Fruit fly (Drosophila melanogaster) whole organism, pupa: Measurements from ENCODE around the gene alt.

Experiments
- CG10348 ChIP-seq: fragments of 200-800 bp; sonication (Bioruptor generic); IDR thresholded peaks from 2 replicates; pipeline ENCODE4 v1.3.6; 2022; ENCODE audit warnings: missing biosample characterization, missing genetic modification characterization
- CG12605 ChIP-seq: fragments of 200-800 bp; sonication (Bioruptor generic); IDR thresholded peaks from 2 replicates; pipeline ENCODE4 v1.3.6; 2022; ENCODE audit warnings: missing biosample characterization, missing genetic modification characterization
- CG13204 ChIP-seq: fragments of 200-800 bp; sonication (Bioruptor generic); optimal IDR thresholded peaks from 2 replicates; lab custom pipeline; 2018; ENCODE audit warnings: missing biosample characterization, mild to moderate bottlenecking, missing genetic modification characterization, moderate library complexity
- CG14655 ChIP-seq: fragments of 200-800 bp; sonication (Bioruptor generic); optimal IDR thresholded peaks from 3 replicates; lab custom pipeline; 2017; ENCODE audit warnings: mild to moderate bottlenecking, missing biosample characterization, missing genetic modification reagents, missing genetic modification characterization
- CG15710 ChIP-seq: fragments of 200-800 bp; sonication (Bioruptor generic); optimal IDR thresholded peaks from 2 replicates; lab custom pipeline; 2018; ENCODE audit warnings: missing biosample characterization, mild to moderate bottlenecking, missing genetic modification characterization, moderate library complexity
- CG17806 ChIP-seq: fragments of 200-800 bp; sonication (Bioruptor generic); optimal IDR thresholded peaks from 2 replicates; lab custom pipeline; 2018; ENCODE audit warnings: missing biosample characterization, mild to moderate bottlenecking, missing genetic modification characterization, moderate library complexity
- CG32121 ChIP-seq: fragments of 200-800 bp; sonication (Bioruptor generic); IDR thresholded peaks from 2 replicates; pipeline ENCODE4 v1.3.6; 2022; ENCODE audit warnings: missing biosample characterization, missing genetic modification characterization
- CG34367 ChIP-seq: fragments of 200-800 bp; sonication (Bioruptor generic); optimal IDR thresholded peaks from 2 replicates; lab custom pipeline; 2018; ENCODE audit warnings: missing biosample characterization, mild to moderate bottlenecking, missing genetic modification characterization
- CG4496 ChIP-seq: fragments of 200-800 bp; sonication (Bioruptor generic); IDR thresholded peaks from 3 replicates; pipeline ENCODE4 v1.3.6; 2022; ENCODE audit warnings: missing biosample characterization, missing genetic modification characterization
- CG8159 ChIP-seq: fragments of 200-800 bp; sonication (Bioruptor generic); optimal IDR thresholded peaks from 3 replicates; lab custom pipeline; 2018; ENCODE audit warnings: missing biosample characterization, mild to moderate bottlenecking, missing genetic modification characterization, moderate library complexity
- CG8301 ChIP-seq: fragments of 200-800 bp; sonication (Bioruptor generic); optimal IDR thresholded peaks from 2 replicates; lab custom pipeline; 2018; ENCODE audit warnings: missing biosample characterization, mild to moderate bottlenecking, missing genetic modification characterization
- CG9948 ChIP-seq: fragments of 200-800 bp; sonication (Bioruptor generic); optimal IDR thresholded peaks from 2 replicates; lab custom pipeline; 2018; ENCODE audit warnings: missing biosample characterization, mild to moderate bottlenecking, missing genetic modification characterization, moderate library complexity
- D1 ChIP-seq: fragments of 200-800 bp; sonication (Bioruptor generic); optimal IDR thresholded peaks from 2 replicates; lab custom pipeline; 2018; ENCODE audit warnings: missing biosample characterization, mild to moderate bottlenecking, missing genetic modification characterization, moderate library complexity
- EcR ChIP-seq: fragments of 200-800 bp; sonication (Bioruptor generic); optimal IDR thresholded peaks from 3 replicates; lab custom pipeline; 2019; ENCODE audit warnings: missing biosample characterization, missing genetic modification characterization, mild to moderate bottlenecking, moderate library complexity, missing genetic modification reagents
- Ets98B ChIP-seq: fragments of 200-800 bp; sonication (Bioruptor generic); IDR thresholded peaks from 2 replicates; pipeline ENCODE4 v1.3.6; 2022; ENCODE audit warnings: missing biosample characterization, missing genetic modification characterization
- Pif1A ChIP-seq: fragments of 200-800 bp; sonication (Bioruptor generic); optimal IDR thresholded peaks from 3 replicates; lab custom pipeline; 2016; ENCODE audit warnings: missing biosample characterization, missing genetic modification characterization
- Pif1B ChIP-seq: fragments of 200-800 bp; sonication (Bioruptor generic); optimal IDR thresholded peaks from 3 replicates; lab custom pipeline; 2016; ENCODE audit warnings: missing biosample characterization, missing genetic modification characterization
- Snoo ChIP-seq: fragments of 200-800 bp; sonication (Bioruptor generic); optimal IDR thresholded peaks from 3 replicates; lab custom pipeline; 2017; ENCODE audit warnings: missing biosample characterization, mild to moderate bottlenecking, missing genetic modification characterization, inconsistent platforms
- fd96Ca ChIP-seq: fragments of 200-800 bp; sonication (Bioruptor generic); IDR thresholded peaks from 3 replicates; pipeline ENCODE4 v1.3.6; 2022; ENCODE audit warnings: missing biosample characterization, missing genetic modification characterization
- gl ChIP-seq: fragments of 200-800 bp; sonication (Bioruptor generic); optimal IDR thresholded peaks from 2 replicates; lab custom pipeline; 2018; ENCODE audit warnings: missing biosample characterization, mild to moderate bottlenecking, missing genetic modification characterization
- rn ChIP-seq: fragments of 200-800 bp; sonication (Bioruptor generic); IDR thresholded peaks from 2 replicates; pipeline ENCODE4 v1.3.6; 2022; ENCODE audit warnings: missing biosample characterization, missing genetic modification characterization

alt gene

DNA sequence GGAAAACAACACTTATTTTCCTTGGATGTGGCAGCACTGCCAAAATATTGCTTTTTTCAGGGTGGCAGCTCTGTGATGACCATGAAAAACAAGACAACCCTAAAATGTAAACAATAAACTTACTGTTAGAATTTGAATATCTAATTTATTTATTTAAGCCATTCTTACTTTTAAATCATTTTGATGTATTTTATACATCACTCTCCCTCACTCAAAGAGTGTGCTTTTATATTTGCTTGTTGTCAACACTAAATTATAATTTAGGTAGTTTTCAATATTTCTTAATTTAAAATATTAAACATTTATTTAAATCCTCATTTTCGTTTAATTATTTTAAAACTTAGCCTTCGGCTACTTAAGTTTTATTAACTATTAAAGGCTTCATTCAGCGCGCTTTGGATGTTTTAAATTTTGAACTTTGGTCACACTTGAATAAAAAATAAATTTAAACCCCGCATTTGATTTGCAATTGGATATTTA, 11.4 kb downstream of the alt start, which contains the start of the genes CG7523 and Mps1:
CG7523 (minus strand) TSS at position 39 of the 480 bp plus-strand sequence.
Mps1 (plus strand) TSS at position 415 of the 480 bp plus-strand sequence.
- TF ChIP-seq CG12605 (GFP tag; lab: Robert Waterston, UW): no peak
- no peak for TF ChIP-seq Ets98B (GFP tag; lab: Robert Waterston, UW)
- no peak for TF ChIP-seq CG17806 (tag; lab: Kevin White, UChicago)
- TF ChIP-seq EcR (GFP tag; lab: Kevin White, UChicago): no peak
- no peak; the same call in 2 of the 3 replicates for TF ChIP-seq CG4496
- TF ChIP-seq D1: no peak
- TF ChIP-seq CG10348 (GFP tag; lab: Robert Waterston, UW): no peak

DNA sequence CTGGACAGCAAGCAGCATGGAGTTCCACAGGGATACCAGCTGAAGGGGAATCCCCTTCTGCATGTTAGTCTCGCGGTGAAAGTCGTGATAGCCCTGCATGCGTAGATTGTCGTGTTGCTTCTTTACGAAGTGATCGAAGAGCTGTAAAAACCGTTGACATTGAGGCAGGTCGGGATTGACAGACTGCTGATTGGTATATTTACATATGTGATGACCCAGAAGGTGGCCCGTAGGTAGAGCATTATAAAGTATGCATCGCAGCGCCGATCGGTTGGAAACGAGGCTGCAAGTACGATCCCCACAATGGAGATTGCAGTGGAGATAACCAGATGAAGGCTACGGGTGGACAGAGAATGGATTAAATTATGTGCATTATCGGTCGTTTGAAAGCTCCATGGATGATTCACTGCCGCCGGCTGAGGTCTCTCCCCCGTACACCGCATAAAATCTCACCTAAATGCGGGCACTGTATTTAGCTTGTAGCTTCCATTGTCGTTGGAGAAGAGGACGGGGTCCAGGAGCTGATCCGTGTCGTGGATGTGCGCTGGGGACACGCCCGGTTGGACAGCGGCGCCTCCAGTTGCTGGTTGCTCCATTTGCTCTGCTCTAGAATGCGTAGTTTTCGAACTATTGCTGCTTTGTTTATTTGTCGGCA, 12.0 kb downstream of the alt start:
- TF ChIP-seq EcR (GFP tag; lab: Kevin White, UChicago): peak; percentile 53
- no peak for TF ChIP-seq CG14655 (GFP tag; lab: Kevin White, UChicago)

dm6 chr3R:17667987-17668386, 14.3 kb downstream of the alt start:
- TF ChIP-seq fd96Ca (GFP tag; lab: Robert Waterston, UW): no peak
- no peak for TF ChIP-seq Snoo (tag; lab: Kevin White, UChicago)
- TF ChIP-seq D1: no peak
- no peak for TF ChIP-seq CG8301 (tag; lab: Kevin White, UChicago)
- TF ChIP-seq CG10348 (GFP tag; lab: Robert Waterston, UW): no peak
- TF ChIP-seq CG4496: no peak
- TF ChIP-seq Pif1B (GFP tag; lab: Kevin White, UChicago): no peak
- no peak for TF ChIP-seq CG12605 (GFP tag; lab: Robert Waterston, UW)
- TF ChIP-seq CG8159 (tag; lab: Kevin White, UChicago): no peak
- no peak for TF ChIP-seq EcR (GFP tag; lab: Kevin White, UChicago)
- no peak for TF ChIP-seq CG9948 (tag; lab: Kevin White, UChicago)
- TF ChIP-seq CG17806 (tag; lab: Kevin White, UChicago): no peak
- TF ChIP-seq CG15710 (tag; lab: Kevin White, UChicago): no peak
- no peak for TF ChIP-seq rn (GFP tag; lab: Robert Waterston, UW)
- no peak for TF ChIP-seq Ets98B (GFP tag; lab: Robert Waterston, UW)
- no peak for TF ChIP-seq CG32121 (GFP tag; lab: Robert Waterston, UW)
- no peak for TF ChIP-seq CG14655 (GFP tag; lab: Kevin White, UChicago)
- TF ChIP-seq CG34367 (tag; lab: Kevin White, UChicago): no peak
- no peak for TF ChIP-seq gl (tag; lab: Kevin White, UChicago)
- no peak for TF ChIP-seq CG13204 (GFP tag; lab: Kevin White, UChicago)

DNA sequence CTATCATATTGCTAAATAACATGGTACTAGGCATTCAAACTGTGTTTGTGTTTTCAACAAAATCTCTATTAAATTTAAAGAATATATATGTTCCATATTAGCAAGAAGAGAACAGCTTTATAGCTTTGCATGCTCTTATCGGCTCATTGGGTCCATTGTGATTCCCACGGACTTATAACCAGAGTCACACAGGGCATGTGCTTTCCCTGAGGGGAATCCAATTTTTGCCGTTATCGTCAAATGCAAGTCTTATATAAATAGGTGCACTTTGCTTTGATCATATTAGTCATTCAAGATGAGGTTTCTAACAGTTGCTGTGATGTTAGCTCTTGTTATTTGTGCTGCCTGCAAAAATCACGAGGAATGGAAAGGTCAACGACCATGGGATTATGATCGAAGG, 15.0 kb downstream of the alt start, which contains the start of gene CG45045:
CG45045 (plus strand) TSS at position 294 of the 400 bp plus-strand sequence.
- no peak for TF ChIP-seq EcR (GFP tag; lab: Kevin White, UChicago)
- TF ChIP-seq CG9948 (tag; lab: Kevin White, UChicago): no peak
- TF ChIP-seq CG8159 (tag; lab: Kevin White, UChicago): no peak
- no peak for TF ChIP-seq CG13204 (GFP tag; lab: Kevin White, UChicago)
- TF ChIP-seq Ets98B (GFP tag; lab: Robert Waterston, UW): no peak
- TF ChIP-seq D1: no peak
- no peak for TF ChIP-seq Pif1A (GFP tag; lab: Kevin White, UChicago)
- TF ChIP-seq CG4496: no peak
- TF ChIP-seq Pif1B (GFP tag; lab: Kevin White, UChicago): no peak
- TF ChIP-seq fd96Ca (GFP tag; lab: Robert Waterston, UW): no peak

dm6 chr3R:17666797-17667156, 15.5 kb downstream of the alt start:
- TF ChIP-seq CG8159 (tag; lab: Kevin White, UChicago): no peak
- no peak for TF ChIP-seq Ets98B (GFP tag; lab: Robert Waterston, UW)
- no peak for TF ChIP-seq Pif1A (GFP tag; lab: Kevin White, UChicago)
- TF ChIP-seq CG32121 (GFP tag; lab: Robert Waterston, UW): no peak
- TF ChIP-seq CG15710 (tag; lab: Kevin White, UChicago): no peak
- TF ChIP-seq EcR (GFP tag; lab: Kevin White, UChicago): no peak
- no peak for TF ChIP-seq CG13204 (GFP tag; lab: Kevin White, UChicago)
- TF ChIP-seq D1: no peak
- TF ChIP-seq CG9948 (tag; lab: Kevin White, UChicago): no peak
- TF ChIP-seq CG34367 (tag; lab: Kevin White, UChicago): no peak
- no peak for TF ChIP-seq CG14655 (GFP tag; lab: Kevin White, UChicago)
- no peak for TF ChIP-seq CG10348 (GFP tag; lab: Robert Waterston, UW)
- no peak for TF ChIP-seq CG4496
- TF ChIP-seq Pif1B (GFP tag; lab: Kevin White, UChicago): no peak

DNA sequence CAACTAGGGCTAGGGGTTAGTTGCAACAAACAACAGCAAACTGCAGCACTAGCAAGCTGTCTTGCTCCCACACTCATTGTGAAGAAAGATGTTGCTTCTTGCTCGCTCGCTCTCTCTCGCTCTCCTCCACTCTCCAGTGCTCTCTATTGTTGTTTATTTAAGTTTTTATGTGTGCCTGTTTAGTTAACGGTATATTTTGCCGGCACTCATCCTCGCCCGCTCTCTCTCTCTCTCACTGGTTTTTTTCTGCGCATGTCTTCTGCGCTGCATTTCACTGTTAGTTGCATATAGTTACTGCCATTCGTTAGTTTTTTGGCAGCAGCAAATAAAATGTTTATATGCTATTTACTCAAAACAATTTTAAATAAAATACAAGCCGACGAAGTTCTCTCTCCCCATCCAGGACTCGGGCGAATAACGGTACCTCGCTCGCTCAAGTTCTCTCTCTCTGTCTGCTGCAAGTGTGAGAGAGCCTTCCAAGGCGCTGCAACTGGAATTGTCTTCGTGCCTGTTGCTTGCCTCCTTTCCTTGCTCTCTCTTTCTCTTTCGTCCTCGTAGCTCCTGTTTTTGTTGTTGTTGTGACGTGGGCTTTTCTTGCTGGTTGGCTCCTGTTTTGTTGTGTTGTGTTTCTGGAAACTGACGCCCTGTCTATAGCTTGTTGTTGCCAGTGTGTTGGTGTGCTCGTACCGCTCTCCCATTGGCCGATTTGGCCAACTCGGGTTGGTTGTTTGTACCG, 16.1 kb downstream of the alt start:
- TF ChIP-seq Pif1B (GFP tag; lab: Kevin White, UChicago) (no peak), CG10348 (GFP tag; lab: Robert Waterston, UW) (no peak), CG8301 (tag; lab: Kevin White, UChicago) (no peak), gl (tag; lab: Kevin White, UChicago) (no peak), Pif1A (GFP tag; lab: Kevin White, UChicago) (no peak), CG17806 (tag; lab: Kevin White, UChicago) (no peak), CG12605 (GFP tag; lab: Robert Waterston, UW) (no peak), CG34367 (tag; lab: Kevin White, UChicago) (no peak), EcR (GFP tag; lab: Kevin White, UChicago) (no peak), CG4496 (no peak), CG9948 (tag; lab: Kevin White, UChicago) (no peak), CG32121 (GFP tag; lab: Robert Waterston, UW) (no peak), Snoo (tag; lab: Kevin White, UChicago) (no peak), D1 (no peak), rn (GFP tag; lab: Robert Waterston, UW) (no peak), CG13204 (GFP tag; lab: Kevin White, UChicago) (no peak), CG14655 (GFP tag; lab: Kevin White, UChicago) (no peak)
